Worm (Caenorhabditis elegans) whole organism, mixed stage, embryonic: ENCODE measurements around the gene tra-2.

ENCODE experiments used
- M03D4.4 ChIP-seq: sonication (generic microtip); optimal IDR thresholded peaks from 2 replicates; lab custom pipeline; 2017; ENCODE audit warnings: mild to moderate bottlenecking, missing genetic modification characterization, missing compliant biosample characterization
- bed-3 ChIP-seq: fragments of 200-800 bp; sonication (Bioruptor generic); optimal IDR thresholded peaks from 3 replicates; lab custom pipeline; 2018; ENCODE audit warnings: mild to moderate bottlenecking, missing genetic modification characterization, moderate library complexity, missing compliant biosample characterization
- blmp-1 ChIP-seq: fragments of 150-350 bp; optimal IDR thresholded peaks from 2 replicates; lab custom pipeline; 2014; ENCODE audit warnings: missing biosample characterization, missing genetic modification characterization
- ceh-39 ChIP-seq: fragments of 150-350 bp; optimal IDR thresholded peaks from 2 replicates; lab custom pipeline; 2014; ENCODE audit warnings: missing biosample characterization, missing genetic modification characterization
- ceh-43 ChIP-seq: fragments of 200-800 bp; sonication (Bioruptor generic); optimal IDR thresholded peaks from 2 replicates; lab custom pipeline; 2018; ENCODE audit warnings: mild to moderate bottlenecking, missing genetic modification characterization, moderate library complexity, missing compliant biosample characterization
- ceh-83 ChIP-seq: fragments of 200-800 bp; sonication (Bioruptor generic); optimal IDR thresholded peaks from 2 replicates; lab custom pipeline; 2018; ENCODE audit warnings: mild to moderate bottlenecking, missing genetic modification characterization, missing compliant biosample characterization
- ces-1 ChIP-seq: fragments of 150-350 bp; optimal IDR thresholded peaks from 2 replicates; lab custom pipeline; 2014; ENCODE audit warnings: missing biosample characterization, missing genetic modification reagents, missing genetic modification characterization
- cnd-1 ChIP-seq: fragments of 200-800 bp; sonication (Bioruptor generic); optimal IDR thresholded peaks from 2 replicates; lab custom pipeline; 2018; ENCODE audit warnings: mild to moderate bottlenecking, missing genetic modification characterization, missing compliant biosample characterization
- drap-1 ChIP-seq: fragments of 200-800 bp; sonication (Bioruptor generic); optimal IDR thresholded peaks from 3 replicates; lab custom pipeline; 2018; ENCODE audit warnings: mild to moderate bottlenecking, missing genetic modification characterization, missing compliant biosample characterization
- elt-1 ChIP-seq: sonication (generic microtip); optimal IDR thresholded peaks from 2 replicates; lab custom pipeline; 2017; ENCODE audit warnings: missing genetic modification characterization, mild to moderate bottlenecking, missing compliant biosample characterization, antibody characterized with exemption, moderate library complexity, borderline replicate concordance; ENCODE audit not compliant: insufficient read depth
- elt-3 ChIP-seq: fragments of 150-350 bp; optimal IDR thresholded peaks from 2 replicates; lab custom pipeline; 2014; ENCODE audit warnings: missing biosample characterization, missing genetic modification characterization
- flh-1 ChIP-seq: fragments of 200-800 bp; sonication (Bioruptor generic); optimal IDR thresholded peaks from 2 replicates; lab custom pipeline; 2018; ENCODE audit warnings: mild to moderate bottlenecking, missing genetic modification characterization, moderate library complexity, missing compliant biosample characterization
- ham-2 ChIP-seq: fragments of 200-800 bp; sonication (Bioruptor generic); optimal IDR thresholded peaks from 2 replicates; lab custom pipeline; 2018; ENCODE audit warnings: mild to moderate bottlenecking, missing genetic modification characterization, missing compliant biosample characterization
- hlh-1 ChIP-seq: fragments of 150-350 bp; optimal IDR thresholded peaks from 2 replicates; lab custom pipeline; 2014; ENCODE audit warnings: missing biosample characterization, missing genetic modification reagents, missing genetic modification characterization
- lin-13 ChIP-seq: fragments of 150-350 bp; optimal IDR thresholded peaks from 2 replicates; lab custom pipeline; 2014; ENCODE audit warnings: missing biosample characterization, missing genetic modification characterization
- lin-32 ChIP-seq: fragments of 200-800 bp; sonication (Bioruptor generic); optimal IDR thresholded peaks from 2 replicates; lab custom pipeline; 2018; ENCODE audit warnings: mild to moderate bottlenecking, missing genetic modification characterization, missing compliant biosample characterization
- lsy-2 ChIP-seq: fragments of 150-350 bp; optimal IDR thresholded peaks from 2 replicates; lab custom pipeline; 2014; ENCODE audit warnings: missing biosample characterization, missing genetic modification characterization
- mab-5 ChIP-seq: fragments of 150-350 bp; optimal IDR thresholded peaks from 2 replicates; lab custom pipeline; 2014; ENCODE audit warnings: missing biosample characterization, missing genetic modification characterization
- mep-1 ChIP-seq: fragments of 150-350 bp; optimal IDR thresholded peaks from 2 replicates; lab custom pipeline; 2017; ENCODE audit warnings: missing biosample characterization, missing genetic modification reagents, missing genetic modification characterization, inconsistent platforms
- mls-2 ChIP-seq: sonication (generic microtip); optimal IDR thresholded peaks from 2 replicates; lab custom pipeline; 2016; ENCODE audit warnings: mild to moderate bottlenecking, missing genetic modification characterization, moderate library complexity, missing compliant biosample characterization
- nhr-12 ChIP-seq: fragments of 150-350 bp; optimal IDR thresholded peaks from 2 replicates; lab custom pipeline; 2014; ENCODE audit warnings: missing biosample characterization, missing genetic modification characterization
- nhr-2 ChIP-seq: fragments of 150-350 bp; optimal IDR thresholded peaks from 2 replicates; lab custom pipeline; 2014; ENCODE audit warnings: missing biosample characterization, missing genetic modification characterization
- nhr-237 ChIP-seq: fragments of 150-350 bp; optimal IDR thresholded peaks from 2 replicates; lab custom pipeline; 2014; ENCODE audit warnings: missing biosample characterization, missing genetic modification characterization
- nhr-28 ChIP-seq: fragments of 150-350 bp; optimal IDR thresholded peaks from 2 replicates; lab custom pipeline; 2014; ENCODE audit warnings: missing biosample characterization, missing genetic modification characterization
- nhr-76 ChIP-seq: sonication (generic microtip); optimal IDR thresholded peaks from 2 replicates; lab custom pipeline; 2017; ENCODE audit warnings: missing biosample characterization, missing genetic modification characterization
- pha-4 ChIP-seq: fragments of 150-350 bp; optimal IDR thresholded peaks from 2 replicates; lab custom pipeline; 2018; ENCODE audit warnings: missing biosample characterization, missing genetic modification reagents, missing genetic modification characterization
- sem-2 ChIP-seq: fragments of 200-800 bp; sonication (Bioruptor generic); optimal IDR thresholded peaks from 2 replicates; lab custom pipeline; 2018; ENCODE audit warnings: mild to moderate bottlenecking, missing genetic modification characterization, missing compliant biosample characterization
- snpc-4 ChIP-seq: fragments of 150-350 bp; optimal IDR thresholded peaks from 2 replicates; lab custom pipeline; 2014; ENCODE audit warnings: missing biosample characterization, missing genetic modification characterization
- sptf-1 ChIP-seq: sonication (generic microtip); optimal IDR thresholded peaks from 2 replicates; lab custom pipeline; 2017; ENCODE audit warnings: mild to moderate bottlenecking, missing genetic modification characterization, moderate library complexity, missing compliant biosample characterization
- tbx-8 ChIP-seq: fragments of 200-800 bp; sonication (Bioruptor generic); optimal IDR thresholded peaks from 2 replicates; lab custom pipeline; 2018; ENCODE audit warnings: mild to moderate bottlenecking, missing genetic modification characterization, moderate library complexity, missing compliant biosample characterization
- unc-120 ChIP-seq: sonication (generic microtip); optimal IDR thresholded peaks from 2 replicates; lab custom pipeline; 2017; ENCODE audit warnings: missing genetic modification characterization, missing compliant biosample characterization; ENCODE audit not compliant: poor library complexity, severe bottlenecking
- unc-39 ChIP-seq: fragments of 150-350 bp; optimal IDR thresholded peaks from 2 replicates; lab custom pipeline; 2014; ENCODE audit warnings: missing biosample characterization, missing genetic modification characterization
- unc-62 ChIP-seq: fragments of 150-350 bp; optimal IDR thresholded peaks from 2 replicates; lab custom pipeline; 2014; ENCODE audit warnings: missing biosample characterization, missing genetic modification reagents, missing genetic modification characterization
- zip-8 ChIP-seq: fragments of 150-350 bp; optimal IDR thresholded peaks from 2 replicates; lab custom pipeline; 2014; ENCODE audit warnings: missing biosample characterization, missing genetic modification characterization
- ztf-11 ChIP-seq: fragments of 150-350 bp; optimal IDR thresholded peaks from 2 replicates; lab custom pipeline; 2014; ENCODE audit warnings: missing biosample characterization, missing genetic modification characterization

The tra-2 gene

ce11 chrII:6972185-6972737 is 6.8 kb upstream of the tra-2 start, which contains the start of gene art-1:
Gene art-1, minus strand, starts transcription at chrII:6972235.
- TF ChIP-seq elt-3 (tag; lab: Kevin White, UChicago) (no peak), hlh-1 (tag; lab: Kevin White, UChicago) (no peak), unc-39 (no peak)

ce11 chrII:6970515-6970914 is 5.0 kb upstream of the tra-2 start, which contains the start of gene C15F1.5:
Gene C15F1.5, minus strand, starts transcription at chrII:6970615.
- TF ChIP-seq sem-2 (GFP tag; lab: Kevin White, UChicago), result no peak
- no peak for TF ChIP-seq nhr-237 (tag; lab: Kevin White, UChicago)
- no peak for TF ChIP-seq sptf-1 (tag; lab: Kevin White, UChicago)
- no peak for TF ChIP-seq hlh-1 (tag; lab: Kevin White, UChicago)

- TF ChIP-seq elt-3 (tag; lab: Kevin White, UChicago) (no peak), blmp-1 (no peak), mep-1 (peak; percentile 6), unc-120 (tag; lab: Kevin White, UChicago) (peak; percentile 53), nhr-2 (tag; lab: Kevin White, UChicago) (no peak), nhr-237 (tag; lab: Kevin White, UChicago) (no peak), lsy-2 (tag; lab: Kevin White, UChicago) (peak; percentile 22), ceh-83 (GFP tag; lab: Kevin White, UChicago) (peak; percentile 80), lin-32 (peak; percentile 42), nhr-28 (tag; lab: Kevin White, UChicago) (no peak), bed-3 (GFP tag; lab: Kevin White, UChicago) (no peak), ces-1 (GFP tag; lab: Kevin White, UChicago) (peak; percentile 2), ceh-43 (GFP tag; lab: Kevin White, UChicago) (no peak), nhr-76 (tag; lab: Kevin White, UChicago) (no peak), cnd-1 (tag; lab: Kevin White, UChicago) (peak; percentile 82), lin-13 (tag; lab: Kevin White, UChicago) (peak; percentile 72), M03D4.4 (tag; lab: Kevin White, UChicago) (peak; percentile 65), zip-8 (tag; lab: Kevin White, UChicago) (no peak), tbx-8 (GFP tag; lab: Kevin White, UChicago) (peak; percentile 43), mab-5 (no peak), flh-1 (GFP tag; lab: Kevin White, UChicago) (peak; percentile 27), unc-39 (no peak), hlh-1 (tag; lab: Kevin White, UChicago) (peak; percentile 46), unc-62 (GFP tag; lab: Kevin White, UChicago) (peak; percentile 5), mls-2 (tag; lab: Kevin White, UChicago) (peak; percentile 31), sem-2 (GFP tag; lab: Kevin White, UChicago) (peak; percentile 55), elt-1 (tag; lab: Kevin White, UChicago) (no peak), ceh-39 (tag; lab: Kevin White, UChicago) (peak; percentile 69), sptf-1 (tag; lab: Kevin White, UChicago) (peak; percentile 65), nhr-12 (no peak), ztf-11 (tag; lab: Kevin White, UChicago) (no peak), pha-4 (tag; lab: Kevin White, UChicago) (peak; percentile 39), ham-2 (GFP tag; lab: Kevin White, UChicago) (peak; percentile 66), snpc-4 (tag; lab: Kevin White, UChicago) (no peak), drap-1 (GFP tag; lab: Kevin White, UChicago) (peak; percentile 63)
Observed at ce11 chrII:6968191-6968675, 2.8 kb upstream of the tra-2 start.

- no peak for TF ChIP-seq lin-32
- peak; percentile 42 for TF ChIP-seq ces-1 (GFP tag; lab: Kevin White, UChicago)
- no peak for TF ChIP-seq nhr-237 (tag; lab: Kevin White, UChicago)
- TF ChIP-seq ceh-39 (tag; lab: Kevin White, UChicago), result peak; percentile 1
- TF ChIP-seq unc-62 (GFP tag; lab: Kevin White, UChicago), result no peak
- no peak for TF ChIP-seq nhr-2 (tag; lab: Kevin White, UChicago)
- TF ChIP-seq drap-1 (GFP tag; lab: Kevin White, UChicago), result no peak
- no peak for TF ChIP-seq ceh-43 (GFP tag; lab: Kevin White, UChicago)
- no peak for TF ChIP-seq unc-120 (tag; lab: Kevin White, UChicago)
- TF ChIP-seq lsy-2 (tag; lab: Kevin White, UChicago), result peak; percentile 60
Observed at ce11 chrII:6967618-6968017, 2.1 kb upstream of the tra-2 start, which contains the start of gene eif-2Bgamma. Gene eif-2Bgamma, minus strand, starts transcription at chrII:6967648.
